Fruit fly (Drosophila melanogaster) whole organism, embryonic: Measurements from ENCODE around the gene Fam92.
A peak's percentile ranks its signal among the peaks of the same experiment; 100 is the strongest.

ENCODE experiments used
- B-H2 ChIP-seq: fragments of 200-800 bp; sonication (Bioruptor generic); optimal IDR thresholded peaks from 2 replicates; lab custom pipeline; 2018; ENCODE audit warnings: missing biosample characterization, mild to moderate bottlenecking, missing genetic modification characterization
- BtbVII ChIP-seq: fragments of 200-800 bp; sonication (Bioruptor generic); optimal IDR thresholded peaks from 3 replicates; lab custom pipeline; 2017; ENCODE audit warnings: missing biosample characterization, mild to moderate bottlenecking, missing genetic modification characterization
- Bteb2 ChIP-seq: fragments of 200-800 bp; sonication (Bioruptor generic); optimal IDR thresholded peaks from 2 replicates; lab custom pipeline; 2016; ENCODE audit warnings: missing biosample characterization, missing genetic modification characterization
- CG1024 ChIP-seq: fragments of 200-800 bp; sonication (Bioruptor generic); IDR thresholded peaks from 2 replicates; pipeline ENCODE4 v1.3.6; 2022; ENCODE audit warnings: missing biosample characterization, missing genetic modification characterization
- CG10366 ChIP-seq: fragments of 200-800 bp; sonication (Bioruptor generic); IDR thresholded peaks from 2 replicates; pipeline ENCODE4 v1.3.6; 2022; ENCODE audit warnings: missing biosample characterization, missing genetic modification characterization
- CG10543 ChIP-seq: fragments of 200-800 bp; sonication (Bioruptor generic); optimal IDR thresholded peaks from 3 replicates; lab custom pipeline; 2017; ENCODE audit warnings: missing biosample characterization, mild to moderate bottlenecking, missing genetic modification characterization, moderate library complexity
- CG12769 ChIP-seq: fragments of 200-800 bp; sonication (Bioruptor generic); optimal IDR thresholded peaks from 2 replicates; lab custom pipeline; 2019; ENCODE audit warnings: missing biosample characterization, mild to moderate bottlenecking, missing genetic modification characterization, moderate library complexity
- CG13296 ChIP-seq: fragments of 200-800 bp; sonication (Bioruptor generic); optimal IDR thresholded peaks from 3 replicates; lab custom pipeline; 2018; ENCODE audit warnings: missing biosample characterization, mild to moderate bottlenecking, missing genetic modification characterization
- CG13894 ChIP-seq: fragments of 200-800 bp; sonication (Bioruptor generic); optimal IDR thresholded peaks from 3 replicates; lab custom pipeline; 2018; ENCODE audit warnings: missing biosample characterization, mild to moderate bottlenecking, missing genetic modification characterization, moderate library complexity
- CG2199 ChIP-seq: fragments of 200-800 bp; sonication (Bioruptor generic); IDR thresholded peaks from 3 replicates; pipeline ENCODE4 v1.3.6; 2022; ENCODE audit warnings: missing biosample characterization, missing genetic modification characterization
- CG32532 ChIP-seq: fragments of 200-800 bp; sonication (Bioruptor generic); IDR thresholded peaks from 2 replicates; pipeline ENCODE4 v1.3.6; 2022; ENCODE audit warnings: missing biosample characterization, missing genetic modification characterization
- CG3281 ChIP-seq: fragments of 200-800 bp; sonication (Bioruptor generic); optimal IDR thresholded peaks from 3 replicates; lab custom pipeline; 2017; ENCODE audit warnings: missing biosample characterization, mild to moderate bottlenecking, missing genetic modification characterization
- CG3847 ChIP-seq: fragments of 200-800 bp; sonication (Bioruptor generic); IDR thresholded peaks from 2 replicates; pipeline ENCODE4 v1.3.6; 2022; ENCODE audit warnings: missing biosample characterization, missing genetic modification characterization
- CG5180 ChIP-seq: fragments of 200-800 bp; sonication (Bioruptor generic); optimal IDR thresholded peaks from 3 replicates; lab custom pipeline; 2017; ENCODE audit warnings: missing biosample characterization, missing genetic modification characterization, mild to moderate bottlenecking, moderate library complexity, missing genetic modification reagents
- CG6765 ChIP-seq: fragments of 200-800 bp; sonication (Bioruptor generic); optimal IDR thresholded peaks from 3 replicates; lab custom pipeline; 2017; ENCODE audit warnings: missing biosample characterization, mild to moderate bottlenecking, missing genetic modification characterization
- CG7786 ChIP-seq: fragments of 200-800 bp; sonication (Bioruptor generic); optimal IDR thresholded peaks from 2 replicates; lab custom pipeline; 2016; ENCODE audit warnings: missing biosample characterization, missing genetic modification characterization
- CG7928 ChIP-seq: fragments of 200-800 bp; sonication (Bioruptor generic); optimal IDR thresholded peaks from 2 replicates; lab custom pipeline; 2017; ENCODE audit warnings: missing biosample characterization, mild to moderate bottlenecking, missing genetic modification characterization
- Fer1 ChIP-seq: fragments of 200-800 bp; sonication (Bioruptor generic); optimal IDR thresholded peaks from 2 replicates; lab custom pipeline; 2017; ENCODE audit warnings: missing biosample characterization, mild to moderate bottlenecking, missing genetic modification characterization
- GATAe ChIP-seq: fragments of 200-800 bp; sonication (Bioruptor generic); conservative IDR thresholded peaks from 2 replicates; pipeline ENCODE4 v1.3.6; 2022; ENCODE audit warnings: missing biosample characterization, missing genetic modification characterization
- HHEX ChIP-seq: fragments of 200-800 bp; sonication (Bioruptor generic); optimal IDR thresholded peaks from 3 replicates; lab custom pipeline; 2017; ENCODE audit warnings: missing biosample characterization, mild to moderate bottlenecking, missing genetic modification characterization, missing genetic modification reagents
- HmgD ChIP-seq: fragments of 200-800 bp; sonication (Bioruptor generic); optimal IDR thresholded peaks from 3 replicates; lab custom pipeline; 2016; ENCODE audit warnings: missing biosample characterization, missing genetic modification characterization
- Med ChIP-seq: fragments of 200-800 bp; sonication (Bioruptor generic); peaks from one replicate; lab custom pipeline; 2016; ENCODE audit warnings: missing biosample characterization, missing genetic modification characterization, mild to moderate bottlenecking, inconsistent platforms, moderate library complexity
- Mrtf ChIP-seq: fragments of 200-800 bp; sonication (Bioruptor generic); IDR thresholded peaks from 3 replicates; pipeline ENCODE4 v1.3.6; 2022; ENCODE audit warnings: missing biosample characterization, missing genetic modification characterization
- Myb ChIP-seq: fragments of 200-800 bp; sonication (Bioruptor generic); optimal IDR thresholded peaks from 2 replicates; lab custom pipeline; 2016; ENCODE audit warnings: missing biosample characterization, missing genetic modification characterization
- Nf-YA ChIP-seq: fragments of 200-800 bp; sonication (Bioruptor generic); IDR thresholded peaks from 2 replicates; pipeline ENCODE4 v1.3.6; 2022; ENCODE audit warnings: missing biosample characterization, missing genetic modification characterization
- Pdp1 ChIP-seq, 2 experiments: fragments of 200-800 bp; sonication (Bioruptor generic); optimal IDR thresholded peaks; 3 replicates each; lab custom pipeline; 2016; ENCODE audit warnings: missing biosample characterization in 2 of 2, missing genetic modification characterization in 2 of 2, mild to moderate bottlenecking in 1 of 2, moderate library complexity in 1 of 2
- Rx ChIP-seq: fragments of 200-800 bp; sonication (Bioruptor generic); IDR thresholded peaks from 2 replicates; pipeline ENCODE4 v1.3.6; 2022; ENCODE audit warnings: missing biosample characterization, missing genetic modification characterization
- Trl ChIP-seq, 3 experiments: fragments of >200 bp in 2 of 3; fragments of 200-800 bp in 1 of 3; sonication (Bioruptor generic) in 1 of 3; optimal IDR thresholded peaks; 2 replicates in 1 of 3; 3 replicates in 2 of 3; lab custom pipeline; 2016 to 2017; ENCODE audit warnings: missing biosample characterization in 1 of 3, missing genetic modification characterization in 1 of 3
- cad ChIP-seq: fragments of >200 bp; optimal IDR thresholded peaks from 2 replicates; lab custom pipeline; 2017; ENCODE audit warnings: missing biosample characterization, missing genetic modification characterization
- cwo ChIP-seq: fragments of 200-800 bp; sonication (Bioruptor generic); optimal IDR thresholded peaks from 3 replicates; lab custom pipeline; 2017; ENCODE audit warnings: missing biosample characterization, missing genetic modification characterization, mild to moderate bottlenecking, moderate library complexity, missing genetic modification reagents
- eve ChIP-seq, 2 experiments: fragments of >200 bp; optimal IDR thresholded peaks; 2 replicates each; lab custom pipeline; 2017; ENCODE audit warnings: missing biosample characterization in 2 of 2, missing genetic modification characterization in 2 of 2
- knrl ChIP-seq: fragments of 200-800 bp; sonication (Bioruptor generic); IDR thresholded peaks from 3 replicates; pipeline ENCODE4 v1.3.6; 2022; ENCODE audit warnings: missing biosample characterization, missing genetic modification characterization; ENCODE audit not compliant: partially characterized antibody
- lab ChIP-seq: fragments of 200-800 bp; sonication (Bioruptor generic); optimal IDR thresholded peaks from 3 replicates; lab custom pipeline; 2017; ENCODE audit warnings: missing biosample characterization, missing genetic modification characterization, mild to moderate bottlenecking, moderate library complexity, missing genetic modification reagents
- lola ChIP-seq, 3 experiments: fragments of >200 bp in 2 of 3; fragments of 200-800 bp in 1 of 3; sonication (Bioruptor generic) in 1 of 3; optimal IDR thresholded peaks; 2 replicates each; lab custom pipeline; 2017 to 2019; ENCODE audit warnings: missing biosample characterization in 3 of 3, missing genetic modification characterization in 3 of 3, mild to moderate bottlenecking in 1 of 3, moderate library complexity in 1 of 3
- lov ChIP-seq, 2 experiments: fragments of 200-800 bp in 1 of 2; fragments of >200 bp in 1 of 2; sonication (Bioruptor generic) in 1 of 2; IDR thresholded peaks in 1 of 2; optimal IDR thresholded peaks in 1 of 2; 2 replicates in 1 of 2; 3 replicates in 1 of 2; pipeline versions ENCODE4 v1.3.6 to Lab custom; 2017 to 2022; ENCODE audit warnings: missing biosample characterization in 1 of 2, missing genetic modification characterization in 1 of 2
- mirr ChIP-seq: fragments of 200-800 bp; sonication (Bioruptor generic); optimal IDR thresholded peaks from 3 replicates; lab custom pipeline; 2018; ENCODE audit warnings: missing biosample characterization, mild to moderate bottlenecking, missing genetic modification characterization
- p53 ChIP-seq: fragments of 200-800 bp; sonication (Bioruptor generic); optimal IDR thresholded peaks from 2 replicates; lab custom pipeline; 2016; ENCODE audit warnings: missing biosample characterization, missing genetic modification characterization
- sug ChIP-seq: fragments of 200-800 bp; optimal IDR thresholded peaks from 2 replicates; lab custom pipeline; 2019; ENCODE audit warnings: missing biosample characterization, mild to moderate bottlenecking, missing genetic modification characterization, moderate library complexity
- yki ChIP-seq: fragments of >200 bp; optimal IDR thresholded peaks from 3 replicates; lab custom pipeline; 2018

The Fam92 gene

DNA sequence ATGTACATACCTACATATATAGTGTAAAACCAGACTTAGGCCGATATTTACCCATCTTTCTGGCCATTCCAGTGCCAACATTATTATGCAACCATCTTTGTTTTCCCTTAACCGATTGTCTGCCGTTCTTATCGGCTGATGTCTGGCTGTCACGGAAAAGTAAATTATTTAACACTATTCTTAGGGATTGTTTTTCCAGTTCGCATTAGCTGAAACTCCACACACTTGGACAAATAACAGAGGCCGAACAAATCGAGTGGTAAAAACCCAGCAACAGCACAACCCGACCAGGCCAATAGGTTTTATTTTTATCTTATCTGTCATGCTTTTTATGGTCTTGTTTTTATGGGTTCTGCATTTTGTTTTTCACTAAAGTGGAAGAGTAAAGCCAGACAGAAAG lies 48.9 kb downstream of the Fam92 start (continued):
- TF ChIP-seq B-H2 (GFP tag; lab: Kevin White, UChicago), result peak; percentile 45
- peak; percentile 66 for TF ChIP-seq Med (GFP tag; lab: Kevin White, UChicago)
- TF ChIP-seq CG7786 (GFP tag; lab: Kevin White, UChicago), result no peak
- TF ChIP-seq Pdp1 (GFP tag; optimal IDR thresholded peaks at IDR 0.05; lab: Kevin White, UChicago), result peak in 1 of 2 experiments; percentile 88
- peak; percentile 36 for TF ChIP-seq CG12769 (tag; lab: Kevin White, UChicago)
- no peak for TF ChIP-seq Bteb2 (GFP tag; lab: Kevin White, UChicago)
- peak; percentile 19 for TF ChIP-seq CG3281
- TF ChIP-seq Trl (optimal IDR thresholded peaks at IDR 0.05; lab: Kevin White, UChicago), result no peak
- no peak for TF ChIP-seq Trl (GFP tag; optimal IDR thresholded peaks at IDR 0.05; lab: Kevin White, UChicago)
- TF ChIP-seq CG10543, result peak; percentile 6
- TF ChIP-seq lola (GFP tag; optimal IDR thresholded peaks at IDR 0.05; lab: Kevin White, UChicago), result no peak
- 0 out of 2 replicates have a peak, but pooled peaks have one; percentile 16 for TF ChIP-seq GATAe (GFP tag; lab: Robert Waterston, UW)
- TF ChIP-seq p53 (GFP tag; lab: Kevin White, UChicago), result no peak
- TF ChIP-seq CG6765, result peak; percentile 18
- 0 out of 2 replicates have a peak, but pooled peaks have one; percentile 11 for TF ChIP-seq CG32532 (GFP tag; lab: Robert Waterston, UW)
- peak; percentile 13 for TF ChIP-seq CG7928 (GFP tag; lab: Kevin White, UChicago)
- no peak for TF ChIP-seq CG1024 (GFP tag; lab: Robert Waterston, UW)
- no peak for TF ChIP-seq CG13296 (GFP tag; lab: Kevin White, UChicago)
- peak; percentile 6 for TF ChIP-seq Fer1 (GFP tag; lab: Kevin White, UChicago)
- no peak for TF ChIP-seq lov (optimal IDR thresholded peaks at IDR 0.05; lab: Kevin White, UChicago)
- no peak for TF ChIP-seq lov (GFP tag; IDR thresholded peaks at IDR 0.05; lab: Robert Waterston, UW)
- TF ChIP-seq CG13894 (tag; lab: Kevin White, UChicago), result peak; percentile 26
- TF ChIP-seq cad, result peak; percentile 18
- TF ChIP-seq HmgD, result no peak
- TF ChIP-seq Mrtf (GFP tag; lab: Robert Waterston, UW), result no peak
- peak; percentile 85 for TF ChIP-seq CG2199 (GFP tag; lab: Robert Waterston, UW)
- no peak for TF ChIP-seq Rx
- no peak for TF ChIP-seq knrl (GFP tag; lab: Robert Waterston, UW)
- TF ChIP-seq lab, result peak; percentile 53
- TF ChIP-seq BtbVII (GFP tag; lab: Kevin White, UChicago), result peak; percentile 43
- TF ChIP-seq Myb, result no peak
- peak in 1 of 2 experiments; percentile 41 for TF ChIP-seq eve (GFP tag; optimal IDR thresholded peaks at IDR 0.05; lab: Kevin White, UChicago)
- no peak for TF ChIP-seq Nf-YA (GFP tag; lab: Robert Waterston, UW)
- TF ChIP-seq mirr (GFP tag; lab: Kevin White, UChicago), result peak; percentile 60
- no peak for TF ChIP-seq CG10366 (GFP tag; lab: Robert Waterston, UW)
- TF ChIP-seq CG3847 (GFP tag; lab: Robert Waterston, UW), result no peak
- TF ChIP-seq CG5180 (GFP tag; lab: Kevin White, UChicago), result peak; percentile 4
- no peak for TF ChIP-seq yki
- peak; percentile 35 for TF ChIP-seq HHEX (GFP tag; lab: Kevin White, UChicago)
- TF ChIP-seq cwo, result peak; percentile 13
- peak; percentile 33 for TF ChIP-seq sug
